Worm (Caenorhabditis elegans): ENCODE data around the gene Y64G10A.10.

Y64G10A.10 gene

DNA sequence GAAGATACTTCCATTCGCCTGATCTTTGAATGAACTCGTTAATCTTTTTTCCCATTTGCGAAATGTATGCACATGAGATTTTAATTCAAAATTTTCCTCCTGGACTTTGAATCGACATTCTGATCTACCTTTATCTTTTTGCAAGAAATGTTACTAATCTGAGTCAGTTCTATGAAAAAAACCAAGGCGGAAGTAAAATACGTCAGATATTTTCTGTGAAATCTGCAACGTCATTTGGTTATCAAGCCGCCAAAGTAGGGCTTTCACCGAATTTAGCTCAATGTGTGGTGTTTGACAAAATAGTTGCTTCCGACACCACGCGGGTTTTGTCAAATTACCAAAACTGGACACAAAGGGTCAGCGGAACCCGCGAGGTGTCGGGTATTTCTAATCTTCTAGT lies 33.6 kb upstream of the Y64G10A.10 start (continued):
- TF ChIP-seq let-607 (tag; optimal IDR thresholded peaks at IDR 0.05), result no peak
- TF ChIP-seq nhr-90 (tag; optimal IDR thresholded peaks at IDR 0.05), result no peak

DNA sequence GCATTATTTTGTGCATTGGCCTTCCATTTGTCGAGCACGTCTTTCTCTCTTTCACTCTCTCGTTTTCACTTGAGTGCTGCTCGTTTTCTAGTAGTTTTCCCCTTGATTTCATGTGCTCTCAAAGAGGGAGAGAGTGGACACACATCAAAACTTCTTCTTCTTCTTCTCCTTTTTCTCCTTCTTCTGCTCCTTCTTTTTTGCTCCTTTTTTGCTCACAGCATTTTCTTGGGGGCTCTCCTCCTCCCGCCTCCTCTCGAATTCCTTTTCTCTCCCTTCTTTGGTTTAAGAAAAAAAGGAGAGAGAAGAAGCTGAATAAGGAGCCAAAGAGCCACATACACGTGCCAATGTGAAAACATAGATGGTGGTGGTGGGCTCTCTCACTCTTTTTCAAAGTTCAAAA lies 31.3 kb upstream of the Y64G10A.10 start:
- no peak for TF ChIP-seq rcor-1 (GFP tag; IDR thresholded peaks at IDR 0.05)
- peak; percentile 39 for TF ChIP-seq egrh-3 (GFP tag; IDR thresholded peaks at IDR 0.05)
- TF ChIP-seq K12H6.12 (tag; optimal IDR thresholded peaks at IDR 0.05), result peak; percentile 36

ce11 chrIV:14269932-14270331 lies 28.7 kb upstream of the Y64G10A.10 start:
- TF ChIP-seq nhr-27 (tag; optimal IDR thresholded peaks at IDR 0.05), result no peak
- TF ChIP-seq C17E4.6 (GFP tag; IDR thresholded peaks at IDR 0.05), result no peak
- no peak for TF ChIP-seq lin-54 (GFP tag; optimal IDR thresholded peaks at IDR 0.05)
- TF ChIP-seq Y79H2A.3 (GFP tag; conservative IDR thresholded peaks at IDR 0.05), result no peak
- TF ChIP-seq C06A6.2 (GFP tag; conservative IDR thresholded peaks at IDR 0.05), result no peak

DNA sequence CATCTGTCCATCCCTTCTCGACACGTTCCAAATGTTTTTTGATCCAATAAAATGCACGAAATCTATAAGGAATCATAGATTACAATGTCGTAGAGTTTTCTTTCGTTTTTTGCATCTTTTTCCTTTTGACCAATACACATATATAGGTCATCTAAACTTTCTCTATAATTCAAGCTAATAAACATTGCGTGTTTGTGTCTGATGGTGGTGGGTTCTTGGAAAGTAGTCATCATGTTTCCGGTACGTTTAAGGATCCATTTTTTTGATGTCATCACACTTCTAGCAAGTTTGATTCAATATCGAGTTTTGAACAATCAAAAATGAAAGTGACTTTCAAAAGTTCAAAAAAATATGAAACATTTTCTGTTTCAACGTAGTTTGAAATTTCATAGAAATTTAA lies 27.6 kb upstream of the Y64G10A.10 start:
- TF ChIP-seq Y79H2A.3 (GFP tag; conservative IDR thresholded peaks at IDR 0.05) (no peak), let-607 (tag; optimal IDR thresholded peaks at IDR 0.05) (no peak), F23B12.7 (tag; optimal IDR thresholded peaks at IDR 0.05; ENCODE audit: insufficient read depth) (no peak), sdz-38 (tag; optimal IDR thresholded peaks at IDR 0.05) (no peak), B0261.1 (tag; optimal IDR thresholded peaks at IDR 0.05) (no peak), madf-6 (GFP tag; IDR thresholded peaks at IDR 0.05) (no peak), efl-1 (GFP tag; optimal IDR thresholded peaks at IDR 0.05) (no peak), somi-1 (GFP tag; optimal IDR thresholded peaks at IDR 0.05) (no peak), F55B11.4 (tag; optimal IDR thresholded peaks at IDR 0.05; ENCODE audit: borderline replicate concordance, insufficient read depth) (no peak), lsy-27 (tag; optimal IDR thresholded peaks at IDR 0.05; ENCODE audit: borderline replicate concordance, insufficient read depth) (no peak), snpc-1.3 (tag; optimal IDR thresholded peaks at IDR 0.05; ENCODE audit: insufficient read depth) (no peak), F10E7.11 (tag; optimal IDR thresholded peaks at IDR 0.05) (no peak)

ce11 chrIV:14260761-14261160 lies 19.5 kb upstream of the Y64G10A.10 start:
- no peak for TF ChIP-seq rec-8 (tag; optimal IDR thresholded peaks at IDR 0.05)
- TF ChIP-seq snpc-4 (GFP tag; optimal IDR thresholded peaks at IDR 0.05), result peak; percentile 12
- no peak for TF ChIP-seq snpc-4 (tag; optimal IDR thresholded peaks at IDR 0.05)
- no peak for TF ChIP-seq cebp-1 (GFP tag; IDR thresholded peaks at IDR 0.05)
- TF ChIP-seq cebp-1 (tag; optimal IDR thresholded peaks at IDR 0.05), result no peak
- TF ChIP-seq lin-40 (tag; optimal IDR thresholded peaks at IDR 0.05), result peak; percentile 12
- TF ChIP-seq ztf-22 (GFP tag; optimal IDR thresholded peaks at IDR 0.05), result no peak
- peak; percentile 57 for TF ChIP-seq K12H6.12 (tag; optimal IDR thresholded peaks at IDR 0.05)
- TF ChIP-seq hmg-1.2 (GFP tag; IDR thresholded peaks at IDR 0.05), result peak; percentile 32; the same call in 1 of the 2 replicates
- no peak for TF ChIP-seq ztf-18 (tag; optimal IDR thresholded peaks at IDR 0.05)
- no peak for TF ChIP-seq sea-2 (GFP tag; IDR thresholded peaks at IDR 0.05)
- TF ChIP-seq Y53G8AR.9 (GFP tag; conservative IDR thresholded peaks at IDR 0.05), result no peak
- peak; percentile 22 for TF ChIP-seq somi-1 (GFP tag; optimal IDR thresholded peaks at IDR 0.05)

Measured in whole organism, young adult.